Fruit fly (Drosophila melanogaster): ENCODE data around the gene Hinfp.

The Hinfp gene

dm6 chrX:646395-647009, 21.2 kb downstream of the Hinfp start:
- TF ChIP-seq h (optimal IDR thresholded peaks at IDR 0.05) (no peak), Myc (optimal IDR thresholded peaks at IDR 0.05) (no peak), insv (optimal IDR thresholded peaks at IDR 0.05) (no peak), ttk (optimal IDR thresholded peaks at IDR 0.05) (no peak), psq (optimal IDR thresholded peaks at IDR 0.05) (no peak)

- no peak for TF ChIP-seq insv (optimal IDR thresholded peaks at IDR 0.05)
- no peak for TF ChIP-seq Sin3A (optimal IDR thresholded peaks at IDR 0.05)
- no peak for TF ChIP-seq h (optimal IDR thresholded peaks at IDR 0.05)
- no peak for TF ChIP-seq psq (optimal IDR thresholded peaks at IDR 0.05)
- TF ChIP-seq Myc (optimal IDR thresholded peaks at IDR 0.05) = no peak
- no peak for TF ChIP-seq ttk (optimal IDR thresholded peaks at IDR 0.05)
Observed at dm6 chrX:647056-647627, 21.8 kb downstream of the Hinfp start, which contains the start of gene Roc1a. Gene Roc1a, plus strand, starts transcription at chrX:647304.

dm6 chrX:654221-654620, 28.9 kb downstream of the Hinfp start:
- TF ChIP-seq psq (optimal IDR thresholded peaks at IDR 0.05) = no peak

- TF ChIP-seq h (optimal IDR thresholded peaks at IDR 0.05) (no peak), Myc (optimal IDR thresholded peaks at IDR 0.05) (no peak), ttk (optimal IDR thresholded peaks at IDR 0.05) (no peak), Sin3A (optimal IDR thresholded peaks at IDR 0.05) (no peak), psq (optimal IDR thresholded peaks at IDR 0.05) (no peak), insv (optimal IDR thresholded peaks at IDR 0.05) (no peak)
Observed at dm6 chrX:654949-655348, 29.6 kb downstream of the Hinfp start.

- TF ChIP-seq Myc (optimal IDR thresholded peaks at IDR 0.05) = no peak
- no peak for TF ChIP-seq ttk (optimal IDR thresholded peaks at IDR 0.05)
- no peak for TF ChIP-seq h (optimal IDR thresholded peaks at IDR 0.05)
- no peak for TF ChIP-seq psq (optimal IDR thresholded peaks at IDR 0.05)
- TF ChIP-seq Sin3A (optimal IDR thresholded peaks at IDR 0.05) = no peak
- no peak for TF ChIP-seq insv (optimal IDR thresholded peaks at IDR 0.05)
Observed at dm6 chrX:655492-656379, 30.4 kb downstream of the Hinfp start, which contains the start of the genes Hmt4-20 and SkpA. Gene Hmt4-20, minus strand, starts transcription at chrX:656033. Gene SkpA, plus strand, starts transcription at chrX:656114.

- TF ChIP-seq insv (optimal IDR thresholded peaks at IDR 0.05) = no peak
- TF ChIP-seq psq (optimal IDR thresholded peaks at IDR 0.05) = no peak
- TF ChIP-seq Sin3A (optimal IDR thresholded peaks at IDR 0.05) = no peak
- no peak for TF ChIP-seq h (optimal IDR thresholded peaks at IDR 0.05)
- no peak for TF ChIP-seq Myc (optimal IDR thresholded peaks at IDR 0.05)
- TF ChIP-seq ttk (optimal IDR thresholded peaks at IDR 0.05) = no peak
Observed at dm6 chrX:656380-656925, 31.1 kb downstream of the Hinfp start.

dm6 chrX:658021-658420, 32.7 kb downstream of the Hinfp start:
- TF ChIP-seq h (optimal IDR thresholded peaks at IDR 0.05) (no peak), Myc (optimal IDR thresholded peaks at IDR 0.05) (no peak), psq (optimal IDR thresholded peaks at IDR 0.05) (no peak), Sin3A (optimal IDR thresholded peaks at IDR 0.05) (no peak), ttk (optimal IDR thresholded peaks at IDR 0.05) (no peak), insv (optimal IDR thresholded peaks at IDR 0.05) (no peak)

All from Kc167 (cell line).